Fruit fly (Drosophila melanogaster) whole organism, prepupa: ENCODE measurements around the gene UQCR-C2.
A peak's percentile ranks its signal among the peaks of the same experiment; 100 is the strongest.

Source experiments
- CG10631 ChIP-seq: fragments of 200-800 bp; sonication (Bioruptor generic); optimal IDR thresholded peaks from 2 replicates; lab custom pipeline; 2016; ENCODE audit warnings: missing biosample characterization, missing genetic modification characterization
- CG11762 ChIP-seq: fragments of 200-800 bp; sonication (Bioruptor generic); optimal IDR thresholded peaks from 3 replicates; lab custom pipeline; 2016; ENCODE audit warnings: missing biosample characterization, missing genetic modification characterization; ENCODE audit not compliant: insufficient read depth
- CG11902 ChIP-seq: fragments of 200-800 bp; sonication (Bioruptor generic); optimal IDR thresholded peaks from 3 replicates; lab custom pipeline; 2016; ENCODE audit warnings: missing biosample characterization, missing genetic modification characterization
- CG15336 ChIP-seq: fragments of 200-800 bp; sonication (Bioruptor generic); IDR thresholded peaks from 2 replicates; pipeline ENCODE4 v1.3.6; 2022; ENCODE audit warnings: missing biosample characterization, missing genetic modification characterization
- CG3032 ChIP-seq: fragments of 200-800 bp; optimal IDR thresholded peaks from 2 replicates; lab custom pipeline; 2019; ENCODE audit warnings: missing biosample characterization, mild to moderate bottlenecking, missing genetic modification characterization, moderate library complexity
- CG31627 ChIP-seq: fragments of 200-800 bp; sonication (Bioruptor generic); optimal IDR thresholded peaks from 3 replicates; lab custom pipeline; 2016; ENCODE audit warnings: missing biosample characterization, missing genetic modification characterization
- CG32006 ChIP-seq: fragments of 200-800 bp; sonication (Bioruptor generic); optimal IDR thresholded peaks from 3 replicates; lab custom pipeline; 2017; ENCODE audit warnings: missing biosample characterization, mild to moderate bottlenecking, missing genetic modification characterization
- CG34406 ChIP-seq: fragments of 200-800 bp; sonication (Bioruptor generic); optimal IDR thresholded peaks from 3 replicates; lab custom pipeline; 2016; ENCODE audit warnings: missing biosample characterization, missing genetic modification characterization
- CG6163 ChIP-seq: fragments of 200-800 bp; sonication (Bioruptor generic); IDR thresholded peaks from 3 replicates; pipeline ENCODE4 v1.3.6; 2022; ENCODE audit warnings: missing biosample characterization, missing genetic modification characterization
- CG6276 ChIP-seq: fragments of 200-800 bp; sonication (Bioruptor generic); optimal IDR thresholded peaks from 2 replicates; lab custom pipeline; 2017; ENCODE audit warnings: missing biosample characterization, mild to moderate bottlenecking, missing genetic modification characterization
- CG6792 ChIP-seq: fragments of 200-800 bp; sonication (Bioruptor generic); optimal IDR thresholded peaks from 3 replicates; lab custom pipeline; 2016; ENCODE audit warnings: missing biosample characterization, missing genetic modification characterization
- CG6808 ChIP-seq: fragments of 200-800 bp; sonication (Bioruptor generic); optimal IDR thresholded peaks from 3 replicates; lab custom pipeline; 2017; ENCODE audit warnings: missing biosample characterization, missing genetic modification characterization, mild to moderate bottlenecking, moderate library complexity, missing genetic modification reagents
- CG7368 ChIP-seq: fragments of 200-800 bp; sonication (Bioruptor generic); optimal IDR thresholded peaks from 3 replicates; lab custom pipeline; 2016; ENCODE audit warnings: missing biosample characterization, missing genetic modification characterization
- CG8119 ChIP-seq: fragments of 200-800 bp; sonication (Bioruptor generic); IDR thresholded peaks from 3 replicates; pipeline ENCODE4 v1.3.6; 2022; ENCODE audit warnings: missing biosample characterization, missing genetic modification characterization
- CG8319 ChIP-seq: fragments of 200-800 bp; sonication (Bioruptor generic); optimal IDR thresholded peaks from 3 replicates; lab custom pipeline; 2016; ENCODE audit warnings: missing biosample characterization, missing genetic modification characterization
- CG8632 ChIP-seq: fragments of 200-800 bp; sonication (Bioruptor generic); optimal IDR thresholded peaks from 3 replicates; lab custom pipeline; 2016; ENCODE audit warnings: missing biosample characterization, missing genetic modification characterization
- CG9139 ChIP-seq: fragments of 200-800 bp; sonication (Bioruptor generic); optimal IDR thresholded peaks from 3 replicates; lab custom pipeline; 2017; ENCODE audit warnings: missing biosample characterization, mild to moderate bottlenecking, missing genetic modification characterization
- Eip75B ChIP-seq: fragments of 200-800 bp; sonication (Bioruptor generic); optimal IDR thresholded peaks from 3 replicates; lab custom pipeline; 2016; ENCODE audit warnings: missing biosample characterization, missing genetic modification characterization
- Eip78C ChIP-seq: fragments of 200-800 bp; sonication (Bioruptor generic); peaks from one replicate; lab custom pipeline; 2016; ENCODE audit warnings: missing biosample characterization, missing genetic modification characterization
- Eip93F ChIP-seq: fragments of 200-800 bp; sonication (Bioruptor generic); optimal IDR thresholded peaks from 2 replicates; lab custom pipeline; 2016; ENCODE audit warnings: missing biosample characterization, mild to moderate bottlenecking, missing genetic modification characterization
- Ets21C ChIP-seq: fragments of 200-800 bp; sonication (Bioruptor generic); optimal IDR thresholded peaks from 3 replicates; lab custom pipeline; 2016; ENCODE audit warnings: missing biosample characterization, missing genetic modification characterization
- Ets96B ChIP-seq: fragments of 200-800 bp; optimal IDR thresholded peaks from 2 replicates; lab custom pipeline; 2019; ENCODE audit warnings: missing biosample characterization, mild to moderate bottlenecking, missing genetic modification characterization, moderate library complexity
- Hr38 ChIP-seq: sonication (Bioruptor generic); optimal IDR thresholded peaks from 2 replicates; lab custom pipeline; 2016; ENCODE audit warnings: missing biosample characterization, missing genetic modification characterization
- Hr39 ChIP-seq: fragments of 200-800 bp; sonication (Bioruptor generic); optimal IDR thresholded peaks from 2 replicates; lab custom pipeline; 2016; ENCODE audit warnings: missing biosample characterization, missing genetic modification characterization
- Hr4 ChIP-seq: fragments of 200-800 bp; sonication (Bioruptor generic); optimal IDR thresholded peaks from 3 replicates; lab custom pipeline; 2016; ENCODE audit warnings: missing biosample characterization, missing genetic modification characterization
- Lpt ChIP-seq: fragments of 200-800 bp; sonication (Bioruptor generic); optimal IDR thresholded peaks from 3 replicates; lab custom pipeline; 2016; ENCODE audit warnings: missing biosample characterization, missing genetic modification characterization
- Met ChIP-seq: fragments of 200-800 bp; sonication (Bioruptor generic); optimal IDR thresholded peaks from 3 replicates; lab custom pipeline; 2016; ENCODE audit warnings: missing biosample characterization, missing genetic modification characterization
- OdsH ChIP-seq: fragments of 200-800 bp; sonication (Bioruptor generic); optimal IDR thresholded peaks from 3 replicates; lab custom pipeline; 2016; ENCODE audit warnings: missing biosample characterization, missing genetic modification characterization
- Sox102F ChIP-seq: fragments of 200-800 bp; sonication (Bioruptor generic); optimal IDR thresholded peaks from 2 replicates; lab custom pipeline; 2016; ENCODE audit warnings: missing biosample characterization, mild to moderate bottlenecking, missing genetic modification characterization
- Sox14 ChIP-seq: fragments of 200-800 bp; sonication (Bioruptor generic); optimal IDR thresholded peaks from 3 replicates; lab custom pipeline; 2016; ENCODE audit warnings: missing biosample characterization, missing genetic modification characterization
- Sox15 ChIP-seq: fragments of 200-800 bp; sonication (Bioruptor generic); optimal IDR thresholded peaks from 3 replicates; lab custom pipeline; 2016; ENCODE audit warnings: missing biosample characterization, missing genetic modification characterization
- achi ChIP-seq: fragments of 200-800 bp; sonication (Bioruptor generic); optimal IDR thresholded peaks from 3 replicates; lab custom pipeline; 2016; ENCODE audit warnings: missing biosample characterization, missing genetic modification characterization
- cyc ChIP-seq: fragments of 200-800 bp; sonication (Bioruptor generic); optimal IDR thresholded peaks from 3 replicates; lab custom pipeline; 2016; ENCODE audit warnings: missing biosample characterization, missing genetic modification characterization
- dac ChIP-seq: fragments of 200-800 bp; sonication (Bioruptor generic); optimal IDR thresholded peaks from 2 replicates; lab custom pipeline; 2017; ENCODE audit warnings: missing biosample characterization, mild to moderate bottlenecking, missing genetic modification characterization
- dsx ChIP-seq: fragments of 200-800 bp; optimal IDR thresholded peaks from 3 replicates; lab custom pipeline; 2019; ENCODE audit warnings: missing biosample characterization, mild to moderate bottlenecking, missing genetic modification characterization, moderate library complexity; ENCODE audit not compliant: poor library complexity, severe bottlenecking
- eg ChIP-seq: fragments of 200-800 bp; sonication (Bioruptor generic); IDR thresholded peaks from 3 replicates; pipeline ENCODE4 v1.3.6; 2022; ENCODE audit warnings: missing biosample characterization, missing genetic modification characterization
- esn ChIP-seq: fragments of 200-800 bp; sonication (Bioruptor generic); optimal IDR thresholded peaks from 2 replicates; lab custom pipeline; 2016; ENCODE audit warnings: missing biosample characterization, mild to moderate bottlenecking, missing genetic modification characterization, moderate library complexity
- fd59A ChIP-seq: fragments of 200-800 bp; sonication (Bioruptor generic); optimal IDR thresholded peaks from 2 replicates; lab custom pipeline; 2017; ENCODE audit warnings: missing biosample characterization, mild to moderate bottlenecking, missing genetic modification characterization, missing genetic modification reagents
- fd85E ChIP-seq: fragments of 200-800 bp; sonication (Bioruptor generic); optimal IDR thresholded peaks from 3 replicates; lab custom pipeline; 2016; ENCODE audit warnings: missing biosample characterization, missing genetic modification characterization
- lz ChIP-seq: fragments of 200-800 bp; sonication (Bioruptor generic); optimal IDR thresholded peaks from 3 replicates; lab custom pipeline; 2016; ENCODE audit warnings: missing biosample characterization, missing genetic modification characterization
- net ChIP-seq: fragments of 200-800 bp; sonication (Bioruptor generic); optimal IDR thresholded peaks from 3 replicates; lab custom pipeline; 2016; ENCODE audit warnings: missing biosample characterization, missing genetic modification characterization
- spab ChIP-seq: fragments of 200-800 bp; sonication (Bioruptor generic); optimal IDR thresholded peaks from 2 replicates; lab custom pipeline; 2017; ENCODE audit warnings: missing biosample characterization, mild to moderate bottlenecking, missing genetic modification characterization, missing genetic modification reagents
- ss ChIP-seq, 2 experiments: fragments of 200-800 bp; sonication (Bioruptor generic); optimal IDR thresholded peaks; 2 replicates in 1 of 2; 3 replicates in 1 of 2; lab custom pipeline; 2017 to 2018; ENCODE audit warnings: mild to moderate bottlenecking in 2 of 2, missing biosample characterization in 2 of 2, missing genetic modification characterization in 2 of 2, moderate library complexity in 1 of 2
- svp ChIP-seq: fragments of 200-800 bp; sonication (Bioruptor generic); peaks from one replicate; lab custom pipeline; 2016; ENCODE audit warnings: missing biosample characterization, missing genetic modification characterization
- vri ChIP-seq: fragments of 200-800 bp; sonication (Bioruptor generic); optimal IDR thresholded peaks from 3 replicates; lab custom pipeline; 2016; ENCODE audit warnings: missing biosample characterization, mild to moderate bottlenecking, missing genetic modification characterization

The UQCR-C2 gene

dm6 chr3L:16574307-16574946 is 9.5 kb upstream of the UQCR-C2 start, which contains the start of gene mbf1:
Gene mbf1, plus strand, starts transcription at chr3L:16574436.
- no peak for TF ChIP-seq Eip75B
- TF ChIP-seq Eip78C, result peak; percentile 76
- peak in 1 of 2 experiments; percentile 0 for TF ChIP-seq ss (GFP tag; optimal IDR thresholded peaks at IDR 0.05; lab: Kevin White, UChicago)
- TF ChIP-seq esn (GFP tag; lab: Kevin White, UChicago), result peak; percentile 20
- TF ChIP-seq lz (GFP tag; lab: Kevin White, UChicago), result peak; percentile 16
- TF ChIP-seq CG6808 (GFP tag; lab: Kevin White, UChicago), result no peak
- peak; percentile 29 for TF ChIP-seq CG3032 (tag; lab: Kevin White, UChicago)
- TF ChIP-seq Sox14 (GFP tag; lab: Kevin White, UChicago), result peak; percentile 22
- peak; percentile 7 for TF ChIP-seq dsx (GFP tag; lab: Kevin White, UChicago)
- TF ChIP-seq Hr38, result no peak
- no peak for TF ChIP-seq CG11762 (GFP tag; lab: Kevin White, UChicago)
- no peak for TF ChIP-seq CG15336 (GFP tag; lab: Robert Waterston, UW)
- TF ChIP-seq spab (GFP tag; lab: Kevin White, UChicago), result no peak
- no peak for TF ChIP-seq OdsH
- TF ChIP-seq, all 60 proteins: peak for 7

- no peak for TF ChIP-seq CG3032 (tag; lab: Kevin White, UChicago)
- no peak for TF ChIP-seq fd85E
- TF ChIP-seq Met, result no peak
- TF ChIP-seq cyc (GFP tag; lab: Kevin White, UChicago), result no peak
- TF ChIP-seq esn (GFP tag; lab: Kevin White, UChicago), result no peak
- no peak for TF ChIP-seq CG32006 (GFP tag; lab: Kevin White, UChicago)
These were observed 3.9 kb upstream of the UQCR-C2 start, which contains the start of gene nxf2 for dm6 chr3L:16580049-16580448. Gene nxf2, minus strand, starts transcription at chr3L:16580306.

- TF ChIP-seq vri (GFP tag; lab: Kevin White, UChicago), result no peak
- peak; percentile 33 for TF ChIP-seq Sox15
- TF ChIP-seq dac (GFP tag; lab: Kevin White, UChicago), result no peak
- TF ChIP-seq CG34406, result peak; percentile 51
- TF ChIP-seq CG8119 (GFP tag; lab: Robert Waterston, UW), result no peak; the same call in 1 of the 3 replicates
- no peak for TF ChIP-seq Sox102F (GFP tag; lab: Kevin White, UChicago)
- TF ChIP-seq Eip93F, result no peak
- peak; percentile 52 for TF ChIP-seq CG6792
- peak; percentile 32 for TF ChIP-seq fd59A (GFP tag; lab: Kevin White, UChicago)
- TF ChIP-seq ss (GFP tag; optimal IDR thresholded peaks at IDR 0.05; lab: Kevin White, UChicago), result no peak
- TF ChIP-seq CG8319 (GFP tag; lab: Kevin White, UChicago), result peak; percentile 38
- TF ChIP-seq CG9139 (GFP tag; lab: Kevin White, UChicago), result no peak
- TF ChIP-seq Sox14 (GFP tag; lab: Kevin White, UChicago), result peak; percentile 54
- TF ChIP-seq esn (GFP tag; lab: Kevin White, UChicago), result peak; percentile 79
- TF ChIP-seq achi (GFP tag; lab: Kevin White, UChicago), result peak; percentile 57
- no peak for TF ChIP-seq CG6276
- TF ChIP-seq lz (GFP tag; lab: Kevin White, UChicago), result peak; percentile 67
- peak; percentile 68 for TF ChIP-seq Ets21C
- peak; percentile 51 for TF ChIP-seq CG7368 (GFP tag; lab: Kevin White, UChicago)
- peak; percentile 41 for TF ChIP-seq CG11902 (GFP tag; lab: Kevin White, UChicago)
- peak; percentile 40 for TF ChIP-seq Ets96B (tag; lab: Kevin White, UChicago)
- no peak for TF ChIP-seq net (GFP tag; lab: Kevin White, UChicago)
- TF ChIP-seq Hr4 (GFP tag; lab: Kevin White, UChicago), result peak; percentile 60
- TF ChIP-seq CG6163 (GFP tag; lab: Robert Waterston, UW), result no peak
- TF ChIP-seq Met, result peak; percentile 69
- no peak for TF ChIP-seq CG15336 (GFP tag; lab: Robert Waterston, UW)
- peak; percentile 73 for TF ChIP-seq CG31627 (GFP tag; lab: Kevin White, UChicago)
- TF ChIP-seq svp, result no peak
- peak; percentile 55 for TF ChIP-seq CG8632 (GFP tag; lab: Kevin White, UChicago)
- peak; percentile 71 for TF ChIP-seq OdsH
- TF ChIP-seq CG32006 (GFP tag; lab: Kevin White, UChicago), result no peak
- TF ChIP-seq Eip75B, result peak; percentile 69
- no peak; the same call in 2 of the 3 replicates for TF ChIP-seq eg (GFP tag; lab: Robert Waterston, UW)
- TF ChIP-seq Eip78C, result peak; percentile 87
- TF ChIP-seq Hr39 (GFP tag; lab: Kevin White, UChicago), result peak; percentile 69
- TF ChIP-seq Lpt (GFP tag; lab: Kevin White, UChicago), result peak; percentile 38
- peak; percentile 62 for TF ChIP-seq CG10631 (GFP tag; lab: Kevin White, UChicago)
These were observed 2.7 kb upstream of the UQCR-C2 start, which contains the start of gene Smn for dm6 chr3L:16581201-16581705. Gene Smn, minus strand, starts transcription at chr3L:16581547.
